Worm (Caenorhabditis elegans) whole organism, L4/young adult: ENCODE data around the gene dpy-6.

Experiments used
- W03F9.2 ChIP-seq: fragments of 150-350 bp; optimal IDR thresholded peaks from 2 replicates; lab custom pipeline; 2014; ENCODE audit warnings: missing biosample characterization, missing genetic modification characterization
- him-1 ChIP-seq: sonication (generic microtip); optimal IDR thresholded peaks from 2 replicates; lab custom pipeline; 2016; ENCODE audit warnings: missing genotype, missing genetic modification reagents, missing genetic modification characterization, missing compliant biosample characterization

DNA sequence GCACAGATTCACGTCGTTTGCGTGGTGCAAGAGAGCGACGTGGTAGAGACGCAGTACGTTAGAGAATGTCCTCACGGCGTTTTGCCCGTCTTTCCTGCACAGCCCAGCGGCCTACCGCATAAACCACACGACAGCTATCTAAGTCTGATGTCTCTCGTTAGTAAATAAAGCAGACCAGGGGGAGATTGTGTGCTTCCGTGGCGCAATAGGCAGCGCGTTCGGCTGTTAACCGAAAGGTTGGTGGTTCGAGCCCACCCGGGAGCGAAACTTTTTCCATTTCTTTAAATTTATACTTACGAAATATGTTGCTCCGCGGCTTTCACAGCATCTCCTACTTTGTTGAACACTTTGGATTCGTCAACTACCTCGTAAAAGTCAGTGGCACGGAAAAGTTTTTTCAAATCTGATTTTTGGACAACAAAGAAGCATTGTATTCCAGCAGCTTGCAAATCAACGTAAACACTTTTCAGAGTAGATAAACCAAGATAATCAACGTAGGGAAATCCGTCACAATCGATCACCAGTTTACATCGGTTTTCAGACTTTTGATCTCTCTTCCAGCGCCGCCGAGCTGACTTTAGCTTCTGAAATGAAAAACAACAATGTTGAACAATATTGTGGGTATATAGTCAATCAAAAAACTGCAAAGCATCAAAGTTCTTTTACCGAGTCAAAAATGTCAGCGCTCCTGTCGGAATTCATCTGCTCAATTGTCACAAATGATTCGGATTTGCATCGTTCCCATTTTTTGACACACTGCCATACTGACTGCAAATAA, 50.9 kb downstream of the dpy-6 start:
- TF ChIP-seq W03F9.2 (tag; lab: Kevin White, UChicago) (peak; percentile 63), him-1 (peak; percentile 93)
